Worm (Caenorhabditis elegans): ENCODE measurements around the gene nsph-4.2.

nsph-4.2 gene

DNA sequence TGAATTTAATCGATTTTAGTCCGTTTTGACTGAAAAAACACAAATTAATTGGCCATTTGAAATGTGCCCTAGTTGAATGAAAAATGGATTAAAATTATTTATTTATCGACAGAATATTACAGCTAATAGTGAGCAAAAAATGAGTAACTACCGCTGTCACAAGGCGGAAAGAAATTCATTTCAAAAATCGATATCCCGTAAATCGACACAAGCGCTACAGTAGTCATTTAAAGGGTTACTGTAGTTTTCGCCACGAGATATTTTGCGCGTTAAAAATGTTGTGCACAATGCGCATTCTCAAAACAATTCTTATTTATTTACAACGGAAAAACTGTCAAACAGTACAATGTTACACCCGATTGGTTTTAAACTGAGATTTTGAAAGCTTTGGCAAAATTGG lies 8.0 kb upstream of the nsph-4.2 start:
- TF ChIP-seq ama-1 (optimal IDR thresholded peaks at IDR 0.05) (no peak), nhr-11 (tag; optimal IDR thresholded peaks at IDR 0.05) (no peak), elt-3 (tag; optimal IDR thresholded peaks at IDR 0.05) (no peak)

- TF ChIP-seq nhr-23 (tag; optimal IDR thresholded peaks at IDR 0.05) (no peak), nhr-12 (tag; optimal IDR thresholded peaks at IDR 0.05) (no peak), nhr-21 (tag; optimal IDR thresholded peaks at IDR 0.05) (no peak), ceh-16 (tag; optimal IDR thresholded peaks at IDR 0.05) (no peak), mdl-1 (tag; optimal IDR thresholded peaks at IDR 0.05) (no peak), unc-55 (GFP tag; optimal IDR thresholded peaks at IDR 0.05) (no peak)
These were observed 3.5 kb upstream of the nsph-4.2 start, which contains the start of gene Y59E9AL.4 for ce11 chrIV:5215092-5215491. Gene Y59E9AL.4, minus strand, starts transcription at chrIV:5215192.

DNA sequence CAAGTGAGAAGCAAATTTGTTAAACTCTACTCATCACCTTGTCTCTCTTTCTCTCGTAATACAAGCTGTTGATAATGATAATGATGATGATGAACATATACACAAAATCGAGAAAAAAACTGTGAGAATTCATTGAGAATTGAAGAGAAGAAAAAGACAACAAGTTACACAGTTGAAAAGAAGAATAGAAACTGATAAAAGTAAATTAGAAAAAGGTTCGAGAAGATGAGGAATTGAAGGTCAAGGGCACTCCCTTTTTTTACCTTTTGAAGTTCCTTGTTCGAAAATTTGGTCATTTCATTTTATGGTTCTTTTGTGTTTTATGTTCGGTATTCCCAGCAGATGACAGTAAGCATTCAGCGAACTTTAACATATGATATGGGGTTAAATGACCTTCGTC lies 2.2 kb upstream of the nsph-4.2 start:
- TF ChIP-seq egl-27 (tag; optimal IDR thresholded peaks at IDR 0.05) (no peak), F13H6.1 (tag; optimal IDR thresholded peaks at IDR 0.05) (no peak), sma-3 (GFP tag; optimal IDR thresholded peaks at IDR 0.05) (peak; percentile 63), lin-13 (GFP tag; optimal IDR thresholded peaks at IDR 0.05) (no peak), ztf-4 (tag; optimal IDR thresholded peaks at IDR 0.05) (no peak), unc-62 (GFP tag; optimal IDR thresholded peaks at IDR 0.05) (no peak), blmp-1 (tag; optimal IDR thresholded peaks at IDR 0.05; ENCODE audit: insufficient read depth) (peak; percentile 80), lin-39 (tag; optimal IDR thresholded peaks at IDR 0.05) (no peak), ceh-82 (tag; optimal IDR thresholded peaks at IDR 0.05) (no peak), nhr-12 (tag; optimal IDR thresholded peaks at IDR 0.05) (no peak), nhr-25 (tag; optimal IDR thresholded peaks at IDR 0.05) (peak; percentile 91), nhr-21 (tag; optimal IDR thresholded peaks at IDR 0.05) (no peak), crh-2 (tag; optimal IDR thresholded peaks at IDR 0.05) (peak; percentile 27), sma-9 (GFP tag; optimal IDR thresholded peaks at IDR 0.05) (peak; percentile 53), sma-9 (tag; optimal IDR thresholded peaks at IDR 0.05) (no peak), ztf-1 (GFP tag; conservative IDR thresholded peaks at IDR 0.05) (no peak), lin-11 (tag; optimal IDR thresholded peaks at IDR 0.05) (no peak), nhr-11 (tag; optimal IDR thresholded peaks at IDR 0.05) (no peak), fos-1 (tag; optimal IDR thresholded peaks at IDR 0.05) (peak; percentile 37), unc-39 (tag; optimal IDR thresholded peaks at IDR 0.05) (no peak)

ce11 chrIV:5221721-5222120 lies 3.1 kb downstream of the nsph-4.2 start:
- TF ChIP-seq lin-39 (tag; optimal IDR thresholded peaks at IDR 0.05): no peak
- no peak for TF ChIP-seq unc-39 (tag; optimal IDR thresholded peaks at IDR 0.05)
- TF ChIP-seq elt-3 (tag; optimal IDR thresholded peaks at IDR 0.05): no peak
- TF ChIP-seq snpc-4 (tag; optimal IDR thresholded peaks at IDR 0.05): no peak
- TF ChIP-seq nhr-129 (tag; optimal IDR thresholded peaks at IDR 0.05): no peak
- no peak for TF ChIP-seq skn-1 (tag; optimal IDR thresholded peaks at IDR 0.05)
- no peak for TF ChIP-seq zag-1 (tag; optimal IDR thresholded peaks at IDR 0.05)
- TF ChIP-seq ama-1 (optimal IDR thresholded peaks at IDR 0.05): no peak
- TF ChIP-seq lin-11 (tag; optimal IDR thresholded peaks at IDR 0.05): no peak
- TF ChIP-seq ztf-1 (GFP tag; conservative IDR thresholded peaks at IDR 0.05): no peak
- no peak for TF ChIP-seq nhr-23 (tag; optimal IDR thresholded peaks at IDR 0.05)
- no peak for TF ChIP-seq nhr-25 (tag; optimal IDR thresholded peaks at IDR 0.05)
- TF ChIP-seq gmeb-1 (tag; optimal IDR thresholded peaks at IDR 0.05): no peak
- TF ChIP-seq ceh-16 (tag; optimal IDR thresholded peaks at IDR 0.05): no peak
- TF ChIP-seq R02D3.7 (tag; optimal IDR thresholded peaks at IDR 0.05): no peak
- no peak for TF ChIP-seq ztf-11 (tag; optimal IDR thresholded peaks at IDR 0.05)

- no peak for TF ChIP-seq nhr-12 (tag; optimal IDR thresholded peaks at IDR 0.05)
- TF ChIP-seq ztf-1 (GFP tag; conservative IDR thresholded peaks at IDR 0.05): no peak
- no peak for TF ChIP-seq aly-2 (tag; optimal IDR thresholded peaks at IDR 0.05)
- no peak for TF ChIP-seq ama-1 (optimal IDR thresholded peaks at IDR 0.05)
- TF ChIP-seq ztf-11 (tag; optimal IDR thresholded peaks at IDR 0.05): no peak
- TF ChIP-seq nhr-25 (tag; optimal IDR thresholded peaks at IDR 0.05): no peak
- no peak for TF ChIP-seq unc-55 (GFP tag; optimal IDR thresholded peaks at IDR 0.05)
- TF ChIP-seq sem-4 (tag; optimal IDR thresholded peaks at IDR 0.05): no peak
- no peak for TF ChIP-seq unc-62 (GFP tag; optimal IDR thresholded peaks at IDR 0.05)
- no peak for TF ChIP-seq C34F6.9 (tag; optimal IDR thresholded peaks at IDR 0.05)
These were observed 5.6 kb downstream of the nsph-4.2 start, which contains the start of gene Y59E9AL.8 for ce11 chrIV:5224238-5224637. Gene Y59E9AL.8, minus strand, starts transcription at chrIV:5224338.
